Worm (Caenorhabditis elegans) whole organism, L3 larva: ENCODE results near the gene C40C9.3.
A peak's percentile ranks its signal among the peaks of the same experiment; 100 is the strongest.

ENCODE experiments used
- R02D3.7 ChIP-seq: fragments of 150-350 bp; optimal IDR thresholded peaks from 2 replicates; lab custom pipeline; 2014; ENCODE audit warnings: missing biosample characterization, missing genetic modification characterization
- aly-2 ChIP-seq: fragments of 150-350 bp; optimal IDR thresholded peaks from 2 replicates; lab custom pipeline; 2014; ENCODE audit warnings: missing biosample characterization, missing genetic modification characterization
- ama-1 ChIP-seq: fragments of 150-350 bp; optimal IDR thresholded peaks from 2 replicates; lab custom pipeline; 2018
- ceh-28 ChIP-seq: fragments of 150-350 bp; optimal IDR thresholded peaks from 2 replicates; lab custom pipeline; 2014; ENCODE audit warnings: missing biosample characterization, missing genetic modification reagents, missing genetic modification characterization
- ceh-82 ChIP-seq: fragments of 150-350 bp; optimal IDR thresholded peaks from 2 replicates; lab custom pipeline; 2014; ENCODE audit warnings: missing biosample characterization, missing genetic modification characterization
- ceh-9 ChIP-seq: sonication (generic microtip); optimal IDR thresholded peaks from 2 replicates; lab custom pipeline; 2018; ENCODE audit warnings: missing biosample characterization, missing genetic modification characterization
- elt-2 ChIP-seq: sonication (generic microtip); optimal IDR thresholded peaks from 2 replicates; lab custom pipeline; 2016; ENCODE audit warnings: missing genetic modification reagents, mild to moderate bottlenecking, missing genetic modification characterization, missing compliant biosample characterization
- elt-3 ChIP-seq, 3 experiments: fragments of 150-350 bp in 1 of 3; sonication (generic microtip) in 2 of 3; optimal IDR thresholded peaks; 2 replicates in 2 of 3; 4 replicates in 1 of 3; lab custom pipeline; 2014 to 2017; ENCODE audit warnings: missing biosample characterization in 3 of 3, missing genetic modification characterization in 3 of 3
- eor-1 ChIP-seq, 2 experiments: fragments of 150-350 bp; optimal IDR thresholded peaks; 2 replicates each; lab custom pipeline; 2014 to 2018; ENCODE audit warnings: missing biosample characterization in 2 of 2, missing genetic modification characterization in 2 of 2
- fkh-10 ChIP-seq: sonication (generic microtip); optimal IDR thresholded peaks from 2 replicates; lab custom pipeline; 2017; ENCODE audit warnings: missing biosample characterization, missing genetic modification reagents, missing genetic modification characterization
- fkh-2 ChIP-seq: fragments of 150-350 bp; optimal IDR thresholded peaks from 2 replicates; lab custom pipeline; 2014; ENCODE audit warnings: missing biosample characterization, missing genetic modification reagents, missing genetic modification characterization
- hmg-11 ChIP-seq: sonication (generic microtip); optimal IDR thresholded peaks from 2 replicates; lab custom pipeline; 2016; ENCODE audit warnings: missing genetic modification characterization, missing compliant biosample characterization
- jun-1 ChIP-seq: fragments of 150-350 bp; optimal IDR thresholded peaks from 2 replicates; lab custom pipeline; 2014; ENCODE audit warnings: missing biosample characterization, missing genetic modification reagents, missing genetic modification characterization
- lin-39 ChIP-seq: fragments of 150-350 bp; optimal IDR thresholded peaks from 2 replicates; lab custom pipeline; 2018; ENCODE audit warnings: missing biosample characterization, missing genetic modification reagents, missing genetic modification characterization
- lsy-12 ChIP-seq: sonication (generic microtip); optimal IDR thresholded peaks from 2 replicates; lab custom pipeline; 2016; ENCODE audit warnings: mild to moderate bottlenecking, missing genetic modification characterization, missing compliant biosample characterization
- nhr-12 ChIP-seq: fragments of 150-350 bp; optimal IDR thresholded peaks from 2 replicates; lab custom pipeline; 2014; ENCODE audit warnings: missing biosample characterization, missing genetic modification characterization
- nhr-23 ChIP-seq: fragments of 150-350 bp; optimal IDR thresholded peaks from 2 replicates; lab custom pipeline; 2014; ENCODE audit warnings: missing biosample characterization, missing genetic modification reagents, missing genetic modification characterization
- nhr-25 ChIP-seq: sonication (generic microtip); optimal IDR thresholded peaks from 2 replicates; lab custom pipeline; 2017; ENCODE audit warnings: missing biosample characterization, missing genetic modification characterization
- nhr-28 ChIP-seq: fragments of 150-350 bp; optimal IDR thresholded peaks from 2 replicates; lab custom pipeline; 2014; ENCODE audit warnings: missing biosample characterization, missing genetic modification characterization
- nhr-76 ChIP-seq: fragments of 150-350 bp; sonication (generic microtip); optimal IDR thresholded peaks from 5 replicates; lab custom pipeline; 2014; ENCODE audit warnings: missing biosample characterization, missing genetic modification characterization
- pha-4 ChIP-seq: fragments of 150-350 bp; optimal IDR thresholded peaks from 2 replicates; lab custom pipeline; 2014; ENCODE audit warnings: missing biosample characterization, missing genetic modification reagents, missing genetic modification characterization
- pqm-1 ChIP-seq: fragments of 150-350 bp; optimal IDR thresholded peaks from 2 replicates; lab custom pipeline; 2017; ENCODE audit warnings: missing biosample characterization, missing genetic modification characterization, inconsistent platforms
- sea-2 ChIP-seq: fragments of 150-350 bp; sonication (generic microtip); optimal IDR thresholded peaks from 4 replicates; lab custom pipeline; 2014; ENCODE audit warnings: missing biosample characterization, missing genetic modification reagents, missing genetic modification characterization
- snpc-4 ChIP-seq: fragments of 150-350 bp; optimal IDR thresholded peaks from 2 replicates; lab custom pipeline; 2014; ENCODE audit warnings: missing biosample characterization, missing genetic modification characterization
- tbx-2 ChIP-seq: sonication (generic microtip); optimal IDR thresholded peaks from 2 replicates; lab custom pipeline; 2016; ENCODE audit warnings: mild to moderate bottlenecking, missing genetic modification characterization, missing compliant biosample characterization
- unc-39 ChIP-seq: sonication (generic microtip); optimal IDR thresholded peaks from 4 replicates; lab custom pipeline; 2017; ENCODE audit warnings: missing biosample characterization, missing genetic modification characterization
- unc-62 ChIP-seq: fragments of 150-350 bp; sonication (generic microtip); optimal IDR thresholded peaks from 4 replicates; lab custom pipeline; 2014; ENCODE audit warnings: missing biosample characterization, missing genetic modification reagents, missing genetic modification characterization
- ztf-4 ChIP-seq: fragments of 150-350 bp; optimal IDR thresholded peaks from 2 replicates; lab custom pipeline; 2014; ENCODE audit warnings: missing biosample characterization, missing genetic modification characterization

Gene C40C9.3

ce11 chrX:13687111-13687512 lies 39.7 kb downstream of the C40C9.3 start (continued):
- TF ChIP-seq nhr-12 (tag; lab: Kevin White, UChicago): no peak
- TF ChIP-seq unc-62: peak; percentile 85
- TF ChIP-seq elt-2 (tag; lab: Kevin White, UChicago): peak; percentile 22
- TF ChIP-seq jun-1: no peak
- TF ChIP-seq nhr-23 (tag; lab: Kevin White, UChicago): peak; percentile 71
- TF ChIP-seq pha-4: peak; percentile 20
- TF ChIP-seq sea-2 (GFP tag; lab: Kevin White, UChicago): peak; percentile 24
- TF ChIP-seq elt-3 (tag; optimal IDR thresholded peaks at IDR 0.05; lab: Kevin White, UChicago): no peak
- TF ChIP-seq fkh-10: no peak

- peak; percentile 85 for TF ChIP-seq pha-4
- no peak for TF ChIP-seq unc-62
- TF ChIP-seq, all 47 proteins: peak for 1
These were observed 40.2 kb downstream of the C40C9.3 start, which contains the start of gene adm-2 for ce11 chrX:13687655-13688054. TSS of gene adm-2 (plus strand) at chrX:13687955.

- TF ChIP-seq fkh-2 (no peak), snpc-4 (tag; lab: Kevin White, UChicago) (peak; percentile 60)
These were observed 42.9 kb downstream of the C40C9.3 start for ce11 chrX:13690333-13690732.

- no peak for TF ChIP-seq eor-1 (tag; optimal IDR thresholded peaks at IDR 0.05; lab: Kevin White, UChicago)
- TF ChIP-seq pqm-1 (tag; lab: Kevin White, UChicago): no peak
- no peak for TF ChIP-seq ceh-9 (tag; lab: Kevin White, UChicago)
- TF ChIP-seq ama-1 (lab: Kevin White, UChicago): no peak
- no peak for TF ChIP-seq aly-2 (tag; lab: Kevin White, UChicago)
- TF ChIP-seq lin-39 (tag; lab: Kevin White, UChicago): no peak
- no peak for TF ChIP-seq ztf-4
- TF ChIP-seq lsy-12: no peak
- TF ChIP-seq unc-39 (tag; lab: Kevin White, UChicago): no peak
- no peak for TF ChIP-seq unc-62
- no peak for TF ChIP-seq ceh-28 (tag; lab: Kevin White, UChicago)
These were observed 48.7 kb downstream of the C40C9.3 start for ce11 chrX:13696152-13696551.

ce11 chrX:13697520-13697919 lies 50.1 kb downstream of the C40C9.3 start:
- TF ChIP-seq hmg-11 (tag; lab: Kevin White, UChicago) (no peak), nhr-12 (tag; lab: Kevin White, UChicago) (no peak), tbx-2 (tag; lab: Kevin White, UChicago) (no peak), nhr-25 (tag; lab: Kevin White, UChicago) (no peak), nhr-76 (no peak), R02D3.7 (tag; lab: Kevin White, UChicago) (no peak), ceh-82 (tag; lab: Kevin White, UChicago) (no peak), nhr-28 (no peak)
